Fruit fly (Drosophila melanogaster): Measurements from ENCODE around the gene Gyc88E.

- TF ChIP-seq CG8159 (tag; optimal IDR thresholded peaks at IDR 0.05) (no peak), CG4496 (GFP tag; IDR thresholded peaks at IDR 0.05) (no peak), CG32121 (GFP tag; IDR thresholded peaks at IDR 0.05) (no peak), D1 (tag; optimal IDR thresholded peaks at IDR 0.05) (no peak), CG12605 (GFP tag; IDR thresholded peaks at IDR 0.05) (no peak), Pif1A (GFP tag; optimal IDR thresholded peaks at IDR 0.05) (no peak), fd96Ca (GFP tag; IDR thresholded peaks at IDR 0.05) (no peak), rn (GFP tag; IDR thresholded peaks at IDR 0.05) (no peak)
Measured at dm6 chr3R:15130873-15131272, 19.3 kb upstream of the Gyc88E start.
